Worm (Caenorhabditis elegans) whole organism, young adult: Measurements from ENCODE around the gene F26C11.4.

Source experiments
- B0261.1 ChIP-seq: sonication (generic microtip); optimal IDR thresholded peaks from 2 replicates; lab custom pipeline; 2016; ENCODE audit warnings: mild to moderate bottlenecking, missing genetic modification characterization, moderate library complexity, missing compliant biosample characterization
- D2030.7 ChIP-seq: fragments of 200-800 bp; sonication (Bioruptor generic); IDR thresholded peaks from 2 replicates; pipeline ENCODE4 v1.3.6; 2022; ENCODE audit warnings: missing genetic modification reagents, missing genetic modification characterization, missing compliant biosample characterization
- F10E7.11 ChIP-seq: sonication (generic microtip); optimal IDR thresholded peaks from 2 replicates; lab custom pipeline; 2017; ENCODE audit warnings: mild to moderate bottlenecking, missing genetic modification characterization, moderate library complexity, missing compliant biosample characterization
- F37B4.10 ChIP-seq: fragments of 200-800 bp; sonication (Bioruptor generic); IDR thresholded peaks from 2 replicates; pipeline ENCODE4 v1.3.6; 2022; ENCODE audit warnings: missing genetic modification characterization, missing compliant biosample characterization
- F57C9.4 ChIP-seq: sonication (generic microtip); optimal IDR thresholded peaks from 2 replicates; lab custom pipeline; 2017; ENCODE audit warnings: mild to moderate bottlenecking, missing genetic modification characterization, missing compliant biosample characterization
- T26A5.8 ChIP-seq: sonication (generic microtip); optimal IDR thresholded peaks from 2 replicates; lab custom pipeline; 2016; ENCODE audit warnings: missing genetic modification characterization, missing compliant biosample characterization
- Y56A3A.18 ChIP-seq: fragments of 200-800 bp; sonication (Bioruptor generic); IDR thresholded peaks from 2 replicates; pipeline ENCODE4 v1.3.6; 2022; ENCODE audit warnings: missing genetic modification reagents, missing genetic modification characterization, missing compliant biosample characterization
- Y67H2A.10 ChIP-seq: fragments of 200-800 bp; sonication (Bioruptor generic); conservative IDR thresholded peaks from 2 replicates; pipeline ENCODE4 v1.3.6; 2022; ENCODE audit warnings: missing genetic modification reagents, missing genetic modification characterization, missing compliant biosample characterization
- Y95B8A.8 ChIP-seq: fragments of 200-800 bp; sonication (Bioruptor generic); IDR thresholded peaks from 2 replicates; pipeline ENCODE4 v1.3.6; 2022; ENCODE audit warnings: missing genetic modification reagents, missing genetic modification characterization, missing compliant biosample characterization
- athp-1 ChIP-seq: sonication (generic microtip); optimal IDR thresholded peaks from 2 replicates; lab custom pipeline; 2017; ENCODE audit warnings: mild to moderate bottlenecking, missing genetic modification characterization, missing compliant biosample characterization
- attf-3 ChIP-seq: fragments of 200-800 bp; sonication (Bioruptor generic); conservative IDR thresholded peaks from 2 replicates; pipeline ENCODE4 v1.3.6; 2022; ENCODE audit warnings: missing genetic modification reagents, missing genetic modification characterization, missing compliant biosample characterization
- attf-6 ChIP-seq: fragments of 200-800 bp; sonication (Bioruptor generic); IDR thresholded peaks from 2 replicates; pipeline ENCODE4 v1.3.6; 2022; ENCODE audit warnings: missing genetic modification reagents, missing genetic modification characterization, missing compliant biosample characterization
- ccch-3 ChIP-seq: fragments of 200-800 bp; sonication (Bioruptor generic); optimal IDR thresholded peaks from 2 replicates; lab custom pipeline; 2018; ENCODE audit warnings: mild to moderate bottlenecking, missing genetic modification characterization, missing compliant biosample characterization
- cebp-1 ChIP-seq, 2 experiments: fragments of 200-800 bp in 1 of 2; sonication (Bioruptor generic) in 1 of 2; sonication (generic microtip) in 1 of 2; IDR thresholded peaks in 1 of 2; optimal IDR thresholded peaks in 1 of 2; 2 replicates each; pipeline versions ENCODE4 v1.3.6 to Lab custom; 2017 to 2022; ENCODE audit warnings: missing compliant biosample characterization in 2 of 2, missing genetic modification characterization in 2 of 2, mild to moderate bottlenecking in 1 of 2, missing genetic modification reagents in 1 of 2, moderate library complexity in 1 of 2
- ceh-58 ChIP-seq: fragments of 200-800 bp; sonication (Bioruptor generic); IDR thresholded peaks from 2 replicates; pipeline ENCODE4 v1.3.6; 2022; ENCODE audit warnings: missing genetic modification characterization, missing compliant biosample characterization
- ceh-91 ChIP-seq: fragments of 200-800 bp; sonication (Bioruptor generic); IDR thresholded peaks from 2 replicates; pipeline ENCODE4 v1.3.6; 2022; ENCODE audit warnings: missing genetic modification reagents, missing genetic modification characterization, missing compliant biosample characterization
- die-1 ChIP-seq: sonication (generic microtip); optimal IDR thresholded peaks from 2 replicates; lab custom pipeline; 2016; ENCODE audit warnings: missing genotype, mild to moderate bottlenecking, missing genetic modification characterization, missing compliant biosample characterization
- egl-44 ChIP-seq: fragments of 200-800 bp; sonication (Bioruptor generic); IDR thresholded peaks from 2 replicates; pipeline ENCODE4 v1.3.6; 2022; ENCODE audit warnings: missing genetic modification reagents, missing genetic modification characterization, missing compliant biosample characterization
- egrh-3 ChIP-seq: fragments of 200-800 bp; sonication (Bioruptor generic); IDR thresholded peaks from 2 replicates; pipeline ENCODE4 v1.3.6; 2022; ENCODE audit warnings: missing genetic modification reagents, missing genetic modification characterization, missing compliant biosample characterization
- ekl-4 ChIP-seq: fragments of 200-800 bp; sonication (Bioruptor generic); IDR thresholded peaks from 2 replicates; pipeline ENCODE4 v1.3.6; 2022; ENCODE audit warnings: missing genetic modification reagents, missing genetic modification characterization, missing compliant biosample characterization
- ets-4 ChIP-seq: fragments of 200-800 bp; sonication (Bioruptor generic); optimal IDR thresholded peaks from 2 replicates; lab custom pipeline; 2018; ENCODE audit warnings: mild to moderate bottlenecking, missing genetic modification characterization, missing compliant biosample characterization
- him-1 ChIP-seq: sonication (generic microtip); optimal IDR thresholded peaks from 2 replicates; lab custom pipeline; 2016; ENCODE audit warnings: missing genotype, missing genetic modification reagents, missing genetic modification characterization, missing compliant biosample characterization
- hmg-1.2 ChIP-seq: fragments of 200-800 bp; sonication (Bioruptor generic); IDR thresholded peaks from 2 replicates; pipeline ENCODE4 v1.3.6; 2022; ENCODE audit warnings: missing genetic modification reagents, missing genetic modification characterization, missing compliant biosample characterization
- lin-26 ChIP-seq: fragments of 200-800 bp; sonication (Bioruptor generic); IDR thresholded peaks from 2 replicates; pipeline ENCODE4 v1.3.6; 2022; ENCODE audit warnings: missing genetic modification reagents, missing genetic modification characterization, missing compliant biosample characterization
- lin-54 ChIP-seq: fragments of 200-800 bp; sonication (Bioruptor generic); optimal IDR thresholded peaks from 2 replicates; lab custom pipeline; 2018; ENCODE audit warnings: mild to moderate bottlenecking, missing genetic modification characterization, missing compliant biosample characterization
- lir-1 ChIP-seq: fragments of 200-800 bp; sonication (Bioruptor generic); conservative IDR thresholded peaks from 2 replicates; pipeline ENCODE4 v1.3.6; 2022; ENCODE audit warnings: missing genetic modification reagents, missing genetic modification characterization, missing compliant biosample characterization
- lsy-27 ChIP-seq: sonication (generic microtip); optimal IDR thresholded peaks from 2 replicates; lab custom pipeline; 2017; ENCODE audit warnings: missing genetic modification characterization, mild to moderate bottlenecking, missing compliant biosample characterization, antibody characterized with exemption, missing genotype, borderline replicate concordance; ENCODE audit not compliant: insufficient read depth
- madf-8 ChIP-seq: fragments of 200-800 bp; sonication (Bioruptor generic); conservative IDR thresholded peaks from 2 replicates; pipeline ENCODE4 v1.3.6; 2022; ENCODE audit warnings: missing genetic modification reagents, missing genetic modification characterization, missing compliant biosample characterization
- nfyb-1 ChIP-seq: fragments of 200-800 bp; sonication (Bioruptor generic); IDR thresholded peaks from 2 replicates; pipeline ENCODE4 v1.3.6; 2022; ENCODE audit warnings: missing genetic modification reagents, missing genetic modification characterization, missing compliant biosample characterization
- nhr-120 ChIP-seq: fragments of 200-800 bp; sonication (Bioruptor generic); IDR thresholded peaks from 2 replicates; pipeline ENCODE4 v1.3.6; 2022; ENCODE audit warnings: missing genetic modification characterization, missing compliant biosample characterization
- rec-8 ChIP-seq, 2 experiments: sonication (generic microtip); optimal IDR thresholded peaks; 2 replicates each; lab custom pipeline; 2016; ENCODE audit warnings: mild to moderate bottlenecking in 2 of 2, missing genetic modification characterization in 2 of 2, missing genetic modification reagents in 2 of 2, missing genotype in 2 of 2, missing biosample characterization in 1 of 2, missing compliant biosample characterization in 1 of 2, moderate library complexity in 1 of 2
- sdz-38 ChIP-seq: sonication (generic microtip); optimal IDR thresholded peaks from 2 replicates; lab custom pipeline; 2016; ENCODE audit warnings: missing genotype, missing genetic modification characterization, missing compliant biosample characterization
- sea-2 ChIP-seq: fragments of 200-800 bp; sonication (Bioruptor generic); IDR thresholded peaks from 2 replicates; pipeline ENCODE4 v1.3.6; 2022; ENCODE audit warnings: missing genetic modification characterization, missing compliant biosample characterization
- somi-1 ChIP-seq: fragments of 200-800 bp; sonication (Bioruptor generic); optimal IDR thresholded peaks from 2 replicates; lab custom pipeline; 2018; ENCODE audit warnings: mild to moderate bottlenecking, missing genetic modification characterization, missing compliant biosample characterization
- tbp1 ChIP-seq: fragments of 200-800 bp; sonication (Bioruptor generic); optimal IDR thresholded peaks from 2 replicates; lab custom pipeline; 2018; ENCODE audit warnings: mild to moderate bottlenecking, missing genetic modification characterization, missing compliant biosample characterization
- tlf-1 ChIP-seq: fragments of 200-800 bp; sonication (Bioruptor generic); optimal IDR thresholded peaks from 2 replicates; lab custom pipeline; 2018; ENCODE audit warnings: mild to moderate bottlenecking, missing genetic modification characterization, missing compliant biosample characterization
- zfh-2 ChIP-seq: fragments of 200-800 bp; sonication (Bioruptor generic); conservative IDR thresholded peaks from 2 replicates; pipeline ENCODE4 v1.3.6; 2022; ENCODE audit warnings: missing genetic modification reagents, missing genetic modification characterization, missing compliant biosample characterization
- ztf-22 ChIP-seq: fragments of 200-800 bp; sonication (Bioruptor generic); optimal IDR thresholded peaks from 2 replicates; lab custom pipeline; 2018; ENCODE audit warnings: mild to moderate bottlenecking, missing genetic modification characterization, moderate library complexity, missing compliant biosample characterization
- ztf-26 ChIP-seq: sonication (generic microtip); optimal IDR thresholded peaks from 2 replicates; lab custom pipeline; 2017; ENCODE audit warnings: missing genetic modification characterization, missing compliant biosample characterization
- ztf-28 ChIP-seq: fragments of 200-800 bp; sonication (Bioruptor generic); IDR thresholded peaks from 2 replicates; pipeline ENCODE4 v1.3.6; 2022; ENCODE audit warnings: missing genetic modification reagents, missing genetic modification characterization, missing compliant biosample characterization

F26C11.4 gene

ce11 chrII:9940430-9940829 lies 24.4 kb upstream of the F26C11.4 start, which contains the start of gene ufd-3 (continued):
- TF ChIP-seq zfh-2, result no peak
- TF ChIP-seq ztf-22 (GFP tag; lab: Kevin White, UChicago), result no peak
- TF ChIP-seq ceh-91 (GFP tag; lab: Robert Waterston, UW), result peak; percentile 19; the same call in 1 of the 2 replicates
- TF ChIP-seq ztf-28 (GFP tag; lab: Robert Waterston, UW), result no peak
- no peak for TF ChIP-seq egrh-3 (GFP tag; lab: Robert Waterston, UW)
- TF ChIP-seq madf-8 (GFP tag; lab: Robert Waterston, UW), result peak; percentile 33; the same call in 1 of the 2 replicates
- TF ChIP-seq nhr-120, result no peak
- peak; percentile 23 for TF ChIP-seq ztf-26 (tag; lab: Kevin White, UChicago)
- peak; percentile 45 for TF ChIP-seq tlf-1 (GFP tag; lab: Kevin White, UChicago)
- TF ChIP-seq F37B4.10, result no peak
- TF ChIP-seq attf-3, result peak; percentile 92
- 0 out of 2 replicates have a peak, but pooled peaks have one; percentile 55 for TF ChIP-seq egl-44
- TF ChIP-seq ceh-58 (GFP tag; lab: Robert Waterston, UW), result no peak
- TF ChIP-seq athp-1, result peak; percentile 64
- TF ChIP-seq cebp-1 (GFP tag; IDR thresholded peaks at IDR 0.05; lab: Robert Waterston, UW), result no peak
- TF ChIP-seq cebp-1 (tag; optimal IDR thresholded peaks at IDR 0.05; lab: Kevin White, UChicago), result peak; percentile 63
- peak; percentile 46 for TF ChIP-seq him-1 (tag; lab: Kevin White, UChicago)
- peak; percentile 42 for TF ChIP-seq hmg-1.2 (GFP tag; lab: Robert Waterston, UW)
- no peak for TF ChIP-seq Y95B8A.8 (GFP tag; lab: Robert Waterston, UW)
- no peak for TF ChIP-seq nfyb-1 (GFP tag; lab: Robert Waterston, UW)
- TF ChIP-seq sea-2, result no peak
- TF ChIP-seq F57C9.4 (tag; lab: Kevin White, UChicago), result peak; percentile 55
- TF ChIP-seq tbp1, result peak; percentile 42
- peak; percentile 75 for TF ChIP-seq ekl-4 (GFP tag; lab: Robert Waterston, UW)
- no peak for TF ChIP-seq Y56A3A.18 (GFP tag; lab: Robert Waterston, UW)
- no peak for TF ChIP-seq B0261.1 (tag; lab: Kevin White, UChicago)
- TF ChIP-seq F10E7.11 (tag; lab: Kevin White, UChicago), result peak; percentile 25
- 0 out of 2 replicates have a peak, but pooled peaks have one; percentile 30 for TF ChIP-seq lir-1
- peak; percentile 72 for TF ChIP-seq ccch-3 (GFP tag; lab: Kevin White, UChicago)
- no peak for TF ChIP-seq lsy-27 (tag; lab: Kevin White, UChicago)
- TF ChIP-seq die-1 (tag; lab: Kevin White, UChicago), result no peak
- peak; percentile 65 for TF ChIP-seq D2030.7 (GFP tag; lab: Robert Waterston, UW)
- TF ChIP-seq lin-26 (GFP tag; lab: Robert Waterston, UW), result no peak
- no peak for TF ChIP-seq ets-4 (GFP tag; lab: Kevin White, UChicago)
- peak; percentile 43 to 73 for TF ChIP-seq rec-8 (tag; optimal IDR thresholded peaks at IDR 0.05; lab: Kevin White, UChicago)
- no peak for TF ChIP-seq sdz-38 (tag; lab: Kevin White, UChicago)
- TF ChIP-seq T26A5.8 (tag; lab: Kevin White, UChicago), result no peak
- 0 out of 2 replicates have a peak, but pooled peaks have one; percentile 22 for TF ChIP-seq attf-6 (GFP tag; lab: Robert Waterston, UW)
- TF ChIP-seq somi-1 (GFP tag; lab: Kevin White, UChicago), result peak; percentile 51
- TF ChIP-seq Y67H2A.10 (GFP tag; lab: Robert Waterston, UW), result peak; percentile 45; the same call in 1 of the 2 replicates
- peak; percentile 99 for TF ChIP-seq lin-54 (GFP tag; lab: Kevin White, UChicago)
